Worm (Caenorhabditis elegans) whole organism, L4/young adult: ENCODE data around the gene rpt-2.

Experiments used
- W03F9.2 ChIP-seq: fragments of 150-350 bp; optimal IDR thresholded peaks from 2 replicates; lab custom pipeline; 2014; ENCODE audit warnings: missing biosample characterization, missing genetic modification characterization
- dao-5 ChIP-seq: sonication (generic microtip); optimal IDR thresholded peaks from 2 replicates; lab custom pipeline; 2016; ENCODE audit warnings: missing genotype, missing genetic modification characterization, moderate library complexity, missing compliant biosample characterization
- him-1 ChIP-seq: sonication (generic microtip); optimal IDR thresholded peaks from 2 replicates; lab custom pipeline; 2016; ENCODE audit warnings: missing genotype, missing genetic modification reagents, missing genetic modification characterization, missing compliant biosample characterization

DNA sequence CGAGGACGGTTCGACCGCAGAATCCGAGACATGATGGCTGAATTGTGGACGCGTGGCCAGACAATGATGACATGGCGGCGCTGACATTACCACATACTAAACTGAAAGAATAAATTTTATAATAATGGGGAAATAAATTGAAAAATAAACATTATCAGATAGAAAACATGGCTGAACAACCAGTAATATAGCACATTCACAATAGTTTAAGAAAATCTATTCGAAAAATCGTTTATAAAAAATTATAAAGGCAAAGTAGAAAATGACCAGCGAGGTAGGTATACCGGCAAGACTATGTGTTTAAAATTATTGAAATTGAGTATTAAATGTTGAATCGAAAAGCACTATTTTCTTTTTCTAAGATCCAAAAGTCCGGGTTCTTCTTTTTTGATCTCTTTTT lies 33.7 kb upstream of the rpt-2 start, which contains the start of gene jamp-1:
- no peak for TF ChIP-seq W03F9.2 (tag; lab: Kevin White, UChicago)
- TF ChIP-seq him-1 (tag; lab: Kevin White, UChicago), result no peak
- TF ChIP-seq dao-5 (tag; lab: Kevin White, UChicago), result no peak
